Worm (Caenorhabditis elegans) whole organism, L2 larva: ENCODE measurements around the gene C46A5.4.

Source experiments
- C34F6.9 ChIP-seq: fragments of 150-350 bp; optimal IDR thresholded peaks from 2 replicates; lab custom pipeline; 2014; ENCODE audit warnings: missing biosample characterization, missing genetic modification characterization
- sma-3 ChIP-seq: sonication (generic microtip); optimal IDR thresholded peaks from 2 replicates; lab custom pipeline; 2016; ENCODE audit warnings: missing genetic modification reagents, missing genetic modification characterization, missing compliant biosample characterization
- snpc-4 ChIP-seq: fragments of 150-350 bp; optimal IDR thresholded peaks from 2 replicates; lab custom pipeline; 2014; ENCODE audit warnings: missing biosample characterization, missing genetic modification characterization

ce11 chrIV:7698320-7698719 is 58.8 kb downstream of the C46A5.4 start, which contains the start of gene flp-13:
- TF ChIP-seq sma-3 (no peak), snpc-4 (tag; lab: Kevin White, UChicago) (no peak), C34F6.9 (tag; lab: Kevin White, UChicago) (no peak)
